Fruit fly (Drosophila melanogaster): ENCODE measurements around the gene Acer.

dm6 chr2L:8542234-8542572, 20.5 kb downstream of the Acer start:
- TF ChIP-seq h (optimal IDR thresholded peaks at IDR 0.05): no peak
- TF ChIP-seq Sin3A (optimal IDR thresholded peaks at IDR 0.05): no peak
- no peak for TF ChIP-seq insv (optimal IDR thresholded peaks at IDR 0.05)
- TF ChIP-seq ttk (optimal IDR thresholded peaks at IDR 0.05): no peak
- TF ChIP-seq psq (optimal IDR thresholded peaks at IDR 0.05): no peak

Measured in Kc167 (cell line).